Worm (Caenorhabditis elegans) whole organism, L2 larva: ENCODE results near the gene F47B10.3.

Experiments
- ZK546.5 ChIP-seq: sonication (generic microtip); optimal IDR thresholded peaks from 2 replicates; lab custom pipeline; 2017; ENCODE audit warnings: missing biosample characterization, missing genetic modification characterization
- crh-2 ChIP-seq: sonication (generic microtip); optimal IDR thresholded peaks from 2 replicates; lab custom pipeline; 2017; ENCODE audit warnings: missing biosample characterization, missing genetic modification characterization
- dmd-4 ChIP-seq: sonication (generic microtip); optimal IDR thresholded peaks from 2 replicates; lab custom pipeline; 2017; ENCODE audit warnings: missing biosample characterization, missing genetic modification characterization
- egl-27 ChIP-seq: sonication (generic microtip); optimal IDR thresholded peaks from 3 replicates; lab custom pipeline; 2017; ENCODE audit warnings: missing biosample characterization, missing genetic modification reagents, missing genetic modification characterization
- elt-1 ChIP-seq: fragments of 150-350 bp; optimal IDR thresholded peaks from 2 replicates; lab custom pipeline; 2014; ENCODE audit warnings: missing biosample characterization, missing genetic modification characterization
- fos-1 ChIP-seq: fragments of 150-350 bp; optimal IDR thresholded peaks from 2 replicates; lab custom pipeline; 2014; ENCODE audit warnings: missing biosample characterization, missing genetic modification characterization
- gmeb-1 ChIP-seq: fragments of 150-350 bp; optimal IDR thresholded peaks from 2 replicates; lab custom pipeline; 2014; ENCODE audit warnings: missing biosample characterization, missing genetic modification characterization
- lin-11 ChIP-seq: fragments of 150-350 bp; sonication (generic microtip); optimal IDR thresholded peaks from 2 replicates; lab custom pipeline; 2014; ENCODE audit warnings: missing biosample characterization, missing genetic modification characterization, inconsistent platforms, mixed read lengths
- mab-5 ChIP-seq: fragments of 150-350 bp; optimal IDR thresholded peaks from 2 replicates; lab custom pipeline; 2014; ENCODE audit warnings: missing biosample characterization, missing genetic modification characterization
- mbf-1 ChIP-seq: sonication (generic microtip); optimal IDR thresholded peaks from 2 replicates; lab custom pipeline; 2017; ENCODE audit warnings: missing biosample characterization, missing genetic modification characterization
- mdl-1 ChIP-seq, 2 experiments: fragments of 150-350 bp in 1 of 2; sonication (generic microtip) in 1 of 2; optimal IDR thresholded peaks; 2 replicates each; lab custom pipeline; 2017; ENCODE audit warnings: missing biosample characterization in 2 of 2, missing genetic modification characterization in 2 of 2
- nhr-10 ChIP-seq: sonication (generic microtip); optimal IDR thresholded peaks from 2 replicates; lab custom pipeline; 2017; ENCODE audit warnings: missing biosample characterization, missing genetic modification characterization
- nhr-11 ChIP-seq: fragments of 150-350 bp; optimal IDR thresholded peaks from 2 replicates; lab custom pipeline; 2014; ENCODE audit warnings: missing biosample characterization, missing genetic modification characterization
- nhr-21 ChIP-seq: fragments of 150-350 bp; optimal IDR thresholded peaks from 2 replicates; lab custom pipeline; 2014; ENCODE audit warnings: missing biosample characterization, missing genetic modification characterization
- nhr-23 ChIP-seq: fragments of 150-350 bp; optimal IDR thresholded peaks from 2 replicates; lab custom pipeline; 2014; ENCODE audit warnings: missing biosample characterization, missing genetic modification reagents, missing genetic modification characterization
- nhr-6 ChIP-seq: fragments of 150-350 bp; optimal IDR thresholded peaks from 2 replicates; lab custom pipeline; 2014; ENCODE audit warnings: missing biosample characterization, missing genetic modification characterization
- nhr-77 ChIP-seq: fragments of 150-350 bp; optimal IDR thresholded peaks from 2 replicates; lab custom pipeline; 2014; ENCODE audit warnings: missing biosample characterization, missing genetic modification characterization
- peb-1 ChIP-seq: fragments of 150-350 bp; optimal IDR thresholded peaks from 2 replicates; lab custom pipeline; 2014; ENCODE audit warnings: missing biosample characterization, missing genetic modification characterization
- skn-1 ChIP-seq: sonication (generic microtip); optimal IDR thresholded peaks from 2 replicates; lab custom pipeline; 2017; ENCODE audit warnings: missing biosample characterization, missing genetic modification characterization
- sma-9 ChIP-seq, 2 experiments: fragments of 150-350 bp in 1 of 2; sonication (generic microtip) in 1 of 2; optimal IDR thresholded peaks; 2 replicates each; lab custom pipeline; 2014 to 2016; ENCODE audit warnings: missing genetic modification characterization in 2 of 2, mild to moderate bottlenecking in 1 of 2, missing biosample characterization in 1 of 2, missing compliant biosample characterization in 1 of 2, missing genetic modification reagents in 1 of 2, moderate library complexity in 1 of 2
- snpc-4 ChIP-seq: fragments of 150-350 bp; optimal IDR thresholded peaks from 2 replicates; lab custom pipeline; 2014; ENCODE audit warnings: missing biosample characterization, missing genetic modification characterization
- unc-39 ChIP-seq: fragments of 150-350 bp; optimal IDR thresholded peaks from 2 replicates; lab custom pipeline; 2014; ENCODE audit warnings: missing biosample characterization, missing genetic modification characterization
- unc-55 ChIP-seq: fragments of 150-350 bp; sonication (generic microtip); optimal IDR thresholded peaks from 3 replicates; lab custom pipeline; 2014; ENCODE audit warnings: missing biosample characterization, missing genetic modification reagents, missing genetic modification characterization
- zag-1 ChIP-seq: fragments of 150-350 bp; optimal IDR thresholded peaks from 2 replicates; lab custom pipeline; 2014; ENCODE audit warnings: missing biosample characterization, missing genetic modification characterization
- ztf-1 ChIP-seq: fragments of 200-800 bp; sonication (Bioruptor generic); conservative IDR thresholded peaks from 2 replicates; pipeline ENCODE4 v1.3.6; 2022; ENCODE audit warnings: missing genetic modification characterization, missing compliant biosample characterization

F47B10.3 gene

ce11 chrX:10928948-10929563 is 37.1 kb downstream of the F47B10.3 start, which contains the start of gene dgn-1:
Gene dgn-1 (minus strand): TSS chrX:10928998.
- no peak for TF ChIP-seq elt-1
- no peak for TF ChIP-seq crh-2 (tag; lab: Kevin White, UChicago)
- peak; percentile 78 for TF ChIP-seq fos-1 (tag; lab: Kevin White, UChicago)
- TF ChIP-seq, all 48 proteins: peak for 1

ce11 chrX:10932087-10932486 is 40.1 kb downstream of the F47B10.3 start:
- TF ChIP-seq nhr-11 (tag; lab: Kevin White, UChicago) (no peak), ZK546.5 (no peak), dmd-4 (no peak), nhr-10 (no peak), unc-39 (no peak), zag-1 (no peak), egl-27 (tag; lab: Kevin White, UChicago) (no peak), nhr-6 (tag; lab: Kevin White, UChicago) (no peak), skn-1 (tag; lab: Kevin White, UChicago) (no peak), crh-2 (tag; lab: Kevin White, UChicago) (no peak)

ce11 chrX:10933308-10934014 is 41.5 kb downstream of the F47B10.3 start:
- TF ChIP-seq gmeb-1 (tag; lab: Kevin White, UChicago) (no peak), nhr-23 (tag; lab: Kevin White, UChicago) (no peak), nhr-21 (tag; lab: Kevin White, UChicago) (no peak), ztf-1 (GFP tag; lab: Robert Waterston, UW) (no peak), skn-1 (tag; lab: Kevin White, UChicago) (no peak), sma-9 (GFP tag; optimal IDR thresholded peaks at IDR 0.05; lab: Kevin White, UChicago) (no peak), sma-9 (tag; optimal IDR thresholded peaks at IDR 0.05; lab: Kevin White, UChicago) (no peak), mab-5 (tag; lab: Kevin White, UChicago) (no peak), ZK546.5 (no peak), unc-55 (GFP tag; lab: Kevin White, UChicago) (no peak), mdl-1 (tag; optimal IDR thresholded peaks at IDR 0.05; lab: Kevin White, UChicago) (no peak), zag-1 (no peak), mbf-1 (tag; lab: Kevin White, UChicago) (no peak), unc-39 (no peak)

ce11 chrX:10941255-10941654 is 49.3 kb downstream of the F47B10.3 start, which contains the start of gene pho-7:
Gene pho-7 (minus strand): TSS chrX:10941355.
- TF ChIP-seq lin-11 (no peak), unc-39 (no peak), dmd-4 (no peak), egl-27 (tag; lab: Kevin White, UChicago) (no peak), peb-1 (no peak), snpc-4 (tag; lab: Kevin White, UChicago) (no peak), nhr-77 (tag; lab: Kevin White, UChicago) (no peak)
